Worm (Caenorhabditis elegans) whole organism, late embryonic: ENCODE measurements around the gene F54D10.7.

ENCODE experiments used
- fkh-10 ChIP-seq: fragments of 150-350 bp; optimal IDR thresholded peaks from 2 replicates; lab custom pipeline; 2014; ENCODE audit warnings: missing biosample characterization, missing genetic modification reagents, missing genetic modification characterization
- pros-1 ChIP-seq: fragments of 150-350 bp; optimal IDR thresholded peaks from 2 replicates; lab custom pipeline; 2014; ENCODE audit warnings: missing biosample characterization, missing genetic modification reagents, missing genetic modification characterization
- tbx-2 ChIP-seq: sonication (generic microtip); optimal IDR thresholded peaks from 2 replicates; lab custom pipeline; 2016; ENCODE audit warnings: missing genetic modification characterization, missing compliant biosample characterization

DNA sequence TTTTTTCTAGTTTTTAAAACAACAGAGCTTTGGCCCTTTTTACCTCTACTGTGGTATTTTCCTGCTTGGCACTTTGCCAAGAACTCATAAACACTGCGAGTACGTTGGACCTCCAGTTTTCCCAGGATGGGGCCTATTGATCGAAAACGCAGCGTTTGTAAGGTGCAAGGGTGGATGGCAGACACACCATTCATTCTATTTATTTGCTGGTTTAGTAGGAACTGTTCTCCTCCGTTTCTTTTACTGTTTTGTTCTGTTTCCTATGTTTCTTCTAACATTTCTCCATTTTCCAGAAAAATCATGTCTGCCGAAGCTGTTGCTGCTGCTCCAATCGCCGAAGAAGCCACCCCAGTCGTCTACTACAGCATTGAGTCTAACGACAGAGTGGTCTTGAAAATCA, 2.8 kb upstream of the F54D10.7 start, which contains the start of gene skr-15:
- TF ChIP-seq tbx-2 (tag; lab: Kevin White, UChicago) (no peak), fkh-10 (no peak), pros-1 (tag; lab: Kevin White, UChicago) (no peak)
